Fruit fly (Drosophila melanogaster): ENCODE measurements around the gene ND-20L.

Gene ND-20L

DNA sequence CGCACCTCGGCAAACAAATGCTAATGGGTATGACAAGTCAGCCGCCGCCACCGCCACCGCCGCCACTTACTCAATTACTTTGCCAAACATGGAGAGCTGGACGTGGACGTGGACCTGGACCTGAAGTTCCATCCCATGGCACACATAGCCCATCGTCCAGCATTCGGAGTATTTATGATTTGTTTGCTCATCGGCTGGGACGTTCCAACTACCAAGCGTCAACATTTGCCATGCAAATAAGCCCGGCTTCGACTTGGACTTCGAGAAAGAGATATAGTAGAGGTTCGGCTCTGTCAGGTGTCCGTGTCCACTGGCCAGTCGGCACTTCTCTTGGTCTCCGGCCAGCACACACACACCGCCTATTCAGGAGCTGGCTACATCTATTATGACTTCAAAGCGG lies 33.2 kb downstream of the ND-20L start (continued):
- TF ChIP-seq trem (tag; optimal IDR thresholded peaks at IDR 0.05) (no peak), CG14965 (GFP tag; optimal IDR thresholded peaks at IDR 0.05; ENCODE audit: borderline replicate concordance) (no peak), CG11085 (GFP tag; IDR thresholded peaks at IDR 0.05) (no peak), fd102C (GFP tag; optimal IDR thresholded peaks at IDR 0.05) (peak; percentile 60), unc-4 (GFP tag; IDR thresholded peaks at IDR 0.05; ENCODE audit: partially characterized antibody) (no peak), oc (tag; optimal IDR thresholded peaks at IDR 0.05) (no peak), CG32772 (GFP tag; IDR thresholded peaks at IDR 0.05) (no peak), CG15696 (tag; optimal IDR thresholded peaks at IDR 0.05) (peak; percentile 63), CG5180 (GFP tag; optimal IDR thresholded peaks at IDR 0.05) (no peak), CG17802 (tag; optimal IDR thresholded peaks at IDR 0.05) (no peak), Ssrp (tag; optimal IDR thresholded peaks at IDR 0.05) (no peak), CG6765 (GFP tag; optimal IDR thresholded peaks at IDR 0.05) (no peak), CG7271 (tag; optimal IDR thresholded peaks at IDR 0.05) (no peak), crc (GFP tag; optimal IDR thresholded peaks at IDR 0.05) (no peak), CG2678 (tag; optimal IDR thresholded peaks at IDR 0.05) (peak; percentile 10), sens-2 (GFP tag; IDR thresholded peaks at IDR 0.05) (no peak), CG9727 (GFP tag; optimal IDR thresholded peaks at IDR 0.05) (peak; percentile 61), run (tag; optimal IDR thresholded peaks at IDR 0.05) (no peak), nmo (GFP tag; optimal IDR thresholded peaks at IDR 0.05) (no peak), CG7839 (tag; optimal IDR thresholded peaks at IDR 0.05) (no peak), CG7987 (GFP tag; optimal IDR thresholded peaks at IDR 0.05) (no peak), CG14050 (GFP tag; IDR thresholded peaks at IDR 0.05) (no peak), eyg (GFP tag; optimal IDR thresholded peaks at IDR 0.05) (no peak), tll (GFP tag; optimal IDR thresholded peaks at IDR 0.05) (peak in 1 of 2 experiments; percentile 84), sr (GFP tag; IDR thresholded peaks at IDR 0.05) (no peak), Ada2b (GFP tag; IDR thresholded peaks at IDR 0.05) (no peak), CG30020 (tag; optimal IDR thresholded peaks at IDR 0.05) (no peak), CG4730 (GFP tag; IDR thresholded peaks at IDR 0.05) (no peak), pros (GFP tag; optimal IDR thresholded peaks at IDR 0.05) (no peak), CG10209 (GFP tag; optimal IDR thresholded peaks at IDR 0.05) (peak; percentile 34), CG12219 (GFP tag; optimal IDR thresholded peaks at IDR 0.05) (no peak), ken (GFP tag; IDR thresholded peaks at IDR 0.05) (no peak), NC2α (GFP tag; optimal IDR thresholded peaks at IDR 0.05) (no peak), BEAF-32 (GFP tag; optimal IDR thresholded peaks at IDR 0.05) (no peak), ERR (GFP tag; optimal IDR thresholded peaks at IDR 0.05) (no peak), usp (GFP tag; optimal IDR thresholded peaks at IDR 0.05) (no peak), HLH54F (GFP tag; optimal IDR thresholded peaks at IDR 0.05) (no peak), CG31441 (GFP tag; IDR thresholded peaks at IDR 0.05) (no peak), Vsx1 (GFP tag; optimal IDR thresholded peaks at IDR 0.05) (no peak), jumu (GFP tag; optimal IDR thresholded peaks at IDR 0.05) (no peak), CG12104 (GFP tag; optimal IDR thresholded peaks at IDR 0.05) (no peak), disco-r (GFP tag; optimal IDR thresholded peaks at IDR 0.05) (no peak), CG1024 (GFP tag; IDR thresholded peaks at IDR 0.05) (no peak), otp (GFP tag; IDR thresholded peaks at IDR 0.05) (0 out of 3 replicates have a peak, but pooled peaks have one; percentile 6), lbe (GFP tag; optimal IDR thresholded peaks at IDR 0.05) (no peak), sd (tag; optimal IDR thresholded peaks at IDR 0.05) (no peak), CG14014 (GFP tag; IDR thresholded peaks at IDR 0.05) (no peak), gem (tag; optimal IDR thresholded peaks at IDR 0.05) (no peak), hth (optimal IDR thresholded peaks at IDR 0.05) (no peak), ash1 (GFP tag; optimal IDR thresholded peaks at IDR 0.05) (no peak), Adf1 (GFP tag; IDR thresholded peaks at IDR 0.05) (no peak), CG12744 (GFP tag; optimal IDR thresholded peaks at IDR 0.05) (no peak)
